Worm (Caenorhabditis elegans) whole organism, L2 larva: ENCODE results near the gene F36H1.11.

Experiments used
- C34F6.9 ChIP-seq: fragments of 150-350 bp; optimal IDR thresholded peaks from 2 replicates; lab custom pipeline; 2014; ENCODE audit warnings: missing biosample characterization, missing genetic modification characterization
- F13H6.1 ChIP-seq: sonication (generic microtip); optimal IDR thresholded peaks from 2 replicates; lab custom pipeline; 2016; ENCODE audit warnings: missing genetic modification characterization, missing compliant biosample characterization
- R02D3.7 ChIP-seq: fragments of 150-350 bp; optimal IDR thresholded peaks from 2 replicates; lab custom pipeline; 2014; ENCODE audit warnings: missing biosample characterization, missing genetic modification characterization
- alr-1 ChIP-seq: fragments of 150-350 bp; optimal IDR thresholded peaks from 2 replicates; lab custom pipeline; 2014; ENCODE audit warnings: missing biosample characterization, missing genetic modification characterization
- aly-2 ChIP-seq: fragments of 150-350 bp; optimal IDR thresholded peaks from 2 replicates; lab custom pipeline; 2014; ENCODE audit warnings: missing biosample characterization, missing genetic modification characterization
- ama-1 ChIP-seq: fragments of 150-350 bp; optimal IDR thresholded peaks from 2 replicates; lab custom pipeline; 2018; ENCODE audit warnings: inconsistent platforms
- blmp-1 ChIP-seq: sonication (generic microtip); optimal IDR thresholded peaks from 2 replicates; lab custom pipeline; 2017; ENCODE audit warnings: missing genetic modification characterization, mild to moderate bottlenecking, missing compliant biosample characterization, antibody characterized with exemption, moderate library complexity; ENCODE audit not compliant: insufficient read depth
- ceh-16 ChIP-seq: fragments of 150-350 bp; optimal IDR thresholded peaks from 2 replicates; lab custom pipeline; 2014; ENCODE audit warnings: missing biosample characterization, missing genetic modification characterization
- ceh-82 ChIP-seq: fragments of 150-350 bp; optimal IDR thresholded peaks from 2 replicates; lab custom pipeline; 2014; ENCODE audit warnings: missing biosample characterization, missing genetic modification characterization
- crh-2 ChIP-seq: sonication (generic microtip); optimal IDR thresholded peaks from 2 replicates; lab custom pipeline; 2017; ENCODE audit warnings: missing biosample characterization, missing genetic modification characterization
- dmd-4 ChIP-seq: sonication (generic microtip); optimal IDR thresholded peaks from 2 replicates; lab custom pipeline; 2017; ENCODE audit warnings: missing biosample characterization, missing genetic modification characterization
- egl-27 ChIP-seq: sonication (generic microtip); optimal IDR thresholded peaks from 3 replicates; lab custom pipeline; 2017; ENCODE audit warnings: missing biosample characterization, missing genetic modification reagents, missing genetic modification characterization
- elt-1 ChIP-seq: fragments of 150-350 bp; optimal IDR thresholded peaks from 2 replicates; lab custom pipeline; 2014; ENCODE audit warnings: missing biosample characterization, missing genetic modification characterization
- elt-3 ChIP-seq: sonication (generic microtip); optimal IDR thresholded peaks from 2 replicates; lab custom pipeline; 2017; ENCODE audit warnings: missing biosample characterization, missing genetic modification characterization
- fos-1 ChIP-seq: fragments of 150-350 bp; optimal IDR thresholded peaks from 2 replicates; lab custom pipeline; 2014; ENCODE audit warnings: missing biosample characterization, missing genetic modification characterization
- lin-11 ChIP-seq: fragments of 150-350 bp; sonication (generic microtip); optimal IDR thresholded peaks from 2 replicates; lab custom pipeline; 2014; ENCODE audit warnings: missing biosample characterization, missing genetic modification characterization, inconsistent platforms, mixed read lengths
- lin-13 ChIP-seq: fragments of 150-350 bp; optimal IDR thresholded peaks from 2 replicates; lab custom pipeline; 2014; ENCODE audit warnings: missing biosample characterization, missing genetic modification reagents, missing genetic modification characterization
- lin-39 ChIP-seq: fragments of 150-350 bp; optimal IDR thresholded peaks from 2 replicates; lab custom pipeline; 2014; ENCODE audit warnings: missing biosample characterization, missing genetic modification reagents, missing genetic modification characterization
- lsy-2 ChIP-seq, 2 experiments: fragments of 150-350 bp in 1 of 2; sonication (generic microtip) in 1 of 2; optimal IDR thresholded peaks; 2 replicates each; lab custom pipeline; 2014 to 2017; ENCODE audit warnings: missing biosample characterization in 2 of 2, missing genetic modification characterization in 2 of 2
- mab-5 ChIP-seq: fragments of 150-350 bp; optimal IDR thresholded peaks from 2 replicates; lab custom pipeline; 2014; ENCODE audit warnings: missing biosample characterization, missing genetic modification characterization
- mdl-1 ChIP-seq, 2 experiments: fragments of 150-350 bp in 1 of 2; sonication (generic microtip) in 1 of 2; optimal IDR thresholded peaks; 2 replicates each; lab custom pipeline; 2017; ENCODE audit warnings: missing biosample characterization in 2 of 2, missing genetic modification characterization in 2 of 2
- nhr-10 ChIP-seq: sonication (generic microtip); optimal IDR thresholded peaks from 2 replicates; lab custom pipeline; 2017; ENCODE audit warnings: missing biosample characterization, missing genetic modification characterization
- nhr-11 ChIP-seq: fragments of 150-350 bp; optimal IDR thresholded peaks from 2 replicates; lab custom pipeline; 2014; ENCODE audit warnings: missing biosample characterization, missing genetic modification characterization
- nhr-12 ChIP-seq: fragments of 150-350 bp; optimal IDR thresholded peaks from 2 replicates; lab custom pipeline; 2014; ENCODE audit warnings: missing biosample characterization, missing genetic modification characterization
- nhr-129 ChIP-seq: fragments of 150-350 bp; optimal IDR thresholded peaks from 2 replicates; lab custom pipeline; 2014; ENCODE audit warnings: missing biosample characterization, missing genetic modification characterization
- nhr-21 ChIP-seq: fragments of 150-350 bp; optimal IDR thresholded peaks from 2 replicates; lab custom pipeline; 2014; ENCODE audit warnings: missing biosample characterization, missing genetic modification characterization
- nhr-237 ChIP-seq: fragments of 150-350 bp; optimal IDR thresholded peaks from 2 replicates; lab custom pipeline; 2014; ENCODE audit warnings: missing biosample characterization, missing genetic modification characterization
- nhr-25 ChIP-seq: fragments of 150-350 bp; sonication (generic microtip); optimal IDR thresholded peaks from 3 replicates; lab custom pipeline; 2014; ENCODE audit warnings: missing biosample characterization, missing genetic modification characterization
- nhr-6 ChIP-seq: fragments of 150-350 bp; optimal IDR thresholded peaks from 2 replicates; lab custom pipeline; 2014; ENCODE audit warnings: missing biosample characterization, missing genetic modification characterization
- nhr-77 ChIP-seq: fragments of 150-350 bp; optimal IDR thresholded peaks from 2 replicates; lab custom pipeline; 2014; ENCODE audit warnings: missing biosample characterization, missing genetic modification characterization
- peb-1 ChIP-seq: fragments of 150-350 bp; optimal IDR thresholded peaks from 2 replicates; lab custom pipeline; 2014; ENCODE audit warnings: missing biosample characterization, missing genetic modification characterization
- sma-3 ChIP-seq: sonication (generic microtip); optimal IDR thresholded peaks from 2 replicates; lab custom pipeline; 2016; ENCODE audit warnings: missing genetic modification reagents, missing genetic modification characterization, missing compliant biosample characterization
- sma-9 ChIP-seq, 2 experiments: fragments of 150-350 bp in 1 of 2; sonication (generic microtip) in 1 of 2; optimal IDR thresholded peaks; 2 replicates each; lab custom pipeline; 2014 to 2016; ENCODE audit warnings: missing genetic modification characterization in 2 of 2, mild to moderate bottlenecking in 1 of 2, missing biosample characterization in 1 of 2, missing compliant biosample characterization in 1 of 2, missing genetic modification reagents in 1 of 2, moderate library complexity in 1 of 2
- unc-39 ChIP-seq: fragments of 150-350 bp; optimal IDR thresholded peaks from 2 replicates; lab custom pipeline; 2014; ENCODE audit warnings: missing biosample characterization, missing genetic modification characterization
- unc-55 ChIP-seq: fragments of 150-350 bp; sonication (generic microtip); optimal IDR thresholded peaks from 3 replicates; lab custom pipeline; 2014; ENCODE audit warnings: missing biosample characterization, missing genetic modification reagents, missing genetic modification characterization
- unc-62 ChIP-seq: fragments of 150-350 bp; optimal IDR thresholded peaks from 2 replicates; lab custom pipeline; 2014; ENCODE audit warnings: missing biosample characterization, missing genetic modification reagents, missing genetic modification characterization
- ztf-1 ChIP-seq: fragments of 200-800 bp; sonication (Bioruptor generic); conservative IDR thresholded peaks from 2 replicates; pipeline ENCODE4 v1.3.6; 2022; ENCODE audit warnings: missing genetic modification characterization, missing compliant biosample characterization
- ztf-4 ChIP-seq: fragments of 150-350 bp; optimal IDR thresholded peaks from 2 replicates; lab custom pipeline; 2014; ENCODE audit warnings: missing biosample characterization, missing genetic modification characterization

The F36H1.11 gene

DNA sequence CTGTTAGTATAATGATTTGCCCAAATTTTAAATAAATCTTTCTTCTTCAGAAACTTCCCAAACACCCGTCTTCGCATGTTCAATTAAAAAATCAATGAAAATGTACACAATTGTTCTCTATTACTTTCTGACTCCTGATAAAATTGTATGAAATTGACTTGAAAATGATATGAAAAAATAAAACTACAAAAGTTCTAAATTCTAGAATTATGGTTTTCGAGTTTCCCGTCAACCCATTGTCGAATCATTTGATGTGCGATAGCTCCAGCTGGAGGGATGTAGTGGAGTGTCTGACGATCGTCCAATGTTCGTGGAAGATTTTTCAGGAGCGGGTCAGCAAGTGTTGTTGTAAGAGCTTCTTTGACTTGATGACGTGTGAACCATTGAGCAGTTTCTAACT is 39.0 kb upstream of the F36H1.11 start:
- TF ChIP-seq crh-2 (tag; lab: Kevin White, UChicago) (no peak), ama-1 (lab: Kevin White, UChicago) (no peak), aly-2 (tag; lab: Kevin White, UChicago) (no peak), lsy-2 (tag; optimal IDR thresholded peaks at IDR 0.05; lab: Kevin White, UChicago) (no peak), blmp-1 (tag; lab: Kevin White, UChicago) (no peak), peb-1 (tag; lab: Kevin White, UChicago) (no peak), nhr-12 (tag; lab: Kevin White, UChicago) (no peak), ceh-16 (tag; lab: Kevin White, UChicago) (no peak), C34F6.9 (tag; lab: Kevin White, UChicago) (no peak), ztf-1 (GFP tag; lab: Robert Waterston, UW) (no peak), elt-1 (no peak), unc-39 (no peak), lin-39 (tag; lab: Kevin White, UChicago) (no peak), lin-13 (no peak), sma-3 (GFP tag; lab: Kevin White, UChicago) (no peak), elt-3 (tag; lab: Kevin White, UChicago) (no peak), alr-1 (tag; lab: Kevin White, UChicago) (no peak), nhr-10 (tag; lab: Kevin White, UChicago) (no peak)

DNA sequence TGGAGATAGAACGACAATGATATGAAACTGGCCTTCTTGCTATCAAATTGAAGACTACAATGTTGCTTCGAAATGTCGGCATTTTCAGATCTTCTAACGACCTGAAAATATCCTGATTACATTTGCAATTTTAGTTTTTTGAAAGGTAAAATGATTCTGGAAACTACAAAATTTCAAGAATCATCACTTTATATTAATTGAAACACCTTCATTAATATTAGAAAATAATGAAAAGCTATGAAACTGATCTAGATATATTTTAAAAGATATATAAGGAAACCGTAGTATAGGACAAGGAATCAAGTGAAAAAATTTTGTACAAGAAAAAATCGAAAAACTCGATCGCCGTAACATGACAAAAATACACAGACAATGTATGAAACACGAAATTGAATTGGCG is 37.1 kb upstream of the F36H1.11 start, which contains the start of gene ndx-9:
Gene ndx-9 (minus strand): TSS at position 101 of the 400 bp plus-strand sequence.
- TF ChIP-seq nhr-77 (tag; lab: Kevin White, UChicago) (no peak), unc-55 (GFP tag; lab: Kevin White, UChicago) (no peak), ztf-4 (no peak), unc-62 (GFP tag; lab: Kevin White, UChicago) (no peak), nhr-25 (tag; lab: Kevin White, UChicago) (no peak), alr-1 (tag; lab: Kevin White, UChicago) (no peak), R02D3.7 (no peak), elt-3 (tag; lab: Kevin White, UChicago) (no peak), crh-2 (tag; lab: Kevin White, UChicago) (no peak), dmd-4 (tag; lab: Kevin White, UChicago) (no peak), ama-1 (lab: Kevin White, UChicago) (no peak), ztf-1 (GFP tag; lab: Robert Waterston, UW) (no peak), ceh-82 (tag; lab: Kevin White, UChicago) (no peak), nhr-237 (no peak), egl-27 (no peak), mab-5 (tag; lab: Kevin White, UChicago) (no peak)
- TF ChIP-seq, all 48 proteins: peak for 0

DNA sequence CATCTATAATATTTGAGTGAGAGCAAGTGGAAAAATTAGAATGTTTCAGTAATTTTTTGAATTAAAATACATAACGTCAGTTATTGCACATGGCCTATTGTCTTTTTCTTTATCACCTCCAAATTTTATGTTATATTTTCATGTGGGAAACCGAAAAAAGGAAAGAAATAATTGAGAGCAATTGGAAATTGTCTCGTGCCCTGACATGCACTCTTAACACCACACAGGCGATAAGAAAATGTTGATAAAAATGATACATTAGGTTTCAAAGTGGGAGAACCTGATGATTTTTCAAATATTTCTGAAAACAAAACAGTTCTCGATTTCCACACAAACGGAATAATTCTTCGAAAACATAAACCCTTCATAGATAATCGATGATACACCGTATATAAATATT is 33.1 kb upstream of the F36H1.11 start, which contains the start of gene F13H10.3:
Gene F13H10.3 (minus strand): TSS at position 73 of the 400 bp plus-strand sequence.
- TF ChIP-seq fos-1 (tag; lab: Kevin White, UChicago) (peak; percentile 59), sma-9 (GFP tag; optimal IDR thresholded peaks at IDR 0.05; lab: Kevin White, UChicago) (peak; percentile 31), sma-9 (tag; optimal IDR thresholded peaks at IDR 0.05; lab: Kevin White, UChicago) (no peak), sma-3 (GFP tag; lab: Kevin White, UChicago) (no peak), crh-2 (tag; lab: Kevin White, UChicago) (peak; percentile 62), lin-11 (tag; lab: Kevin White, UChicago) (no peak), nhr-21 (no peak), nhr-6 (tag; lab: Kevin White, UChicago) (no peak), aly-2 (tag; lab: Kevin White, UChicago) (no peak), ama-1 (lab: Kevin White, UChicago) (no peak), mdl-1 (tag; optimal IDR thresholded peaks at IDR 0.05; lab: Kevin White, UChicago) (peak in 1 of 2 experiments; percentile 27)
- TF ChIP-seq, all 48 proteins: peak for 4

DNA sequence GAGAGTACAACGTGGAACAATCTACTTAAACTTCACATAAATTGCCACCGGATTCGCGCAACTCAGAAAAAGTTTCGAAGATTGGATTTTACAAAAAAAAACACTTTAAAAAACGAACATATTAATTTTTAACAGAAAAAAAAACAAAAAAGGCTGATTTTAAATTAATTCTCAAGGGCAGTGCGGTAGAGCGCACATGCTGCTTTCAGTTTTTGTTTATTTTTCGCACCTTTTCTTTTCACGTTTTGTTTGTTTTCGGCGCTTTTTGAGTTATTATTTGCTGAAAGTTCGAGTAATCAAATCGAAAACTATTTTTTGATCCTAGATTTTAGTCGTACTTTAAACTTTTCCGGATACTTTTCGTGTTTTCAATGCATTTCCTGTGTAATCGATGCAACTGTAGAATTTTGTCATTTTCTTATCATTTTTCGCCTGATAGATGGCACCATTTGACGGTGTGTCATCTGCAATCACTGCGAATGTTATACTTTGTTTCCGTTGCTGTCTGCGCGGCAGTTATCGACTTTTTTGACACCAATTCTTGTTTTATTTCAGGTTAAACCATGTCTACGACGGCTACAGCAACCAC is 28.9 kb upstream of the F36H1.11 start, which contains the start of gene F13H10.8:
Gene F13H10.8 (plus strand): TSS at position 556 of the 589 bp plus-strand sequence.
- TF ChIP-seq nhr-25 (tag; lab: Kevin White, UChicago) (peak; percentile 0), nhr-21 (no peak), lsy-2 (tag; optimal IDR thresholded peaks at IDR 0.05; lab: Kevin White, UChicago) (peak in 1 of 2 experiments; percentile 42), lin-13 (peak; percentile 27), nhr-11 (no peak), nhr-129 (peak; percentile 17), fos-1 (tag; lab: Kevin White, UChicago) (peak; percentile 93), sma-3 (GFP tag; lab: Kevin White, UChicago) (peak; percentile 6), crh-2 (tag; lab: Kevin White, UChicago) (peak; percentile 48), C34F6.9 (tag; lab: Kevin White, UChicago) (peak; percentile 80), F13H6.1 (tag; lab: Kevin White, UChicago) (peak; percentile 33), nhr-77 (tag; lab: Kevin White, UChicago) (no peak)
